Worm (Caenorhabditis elegans) whole organism, young adult: Measurements from ENCODE around the gene evl-20.

Experiments used
- B0019.2 ChIP-seq: fragments of 200-800 bp; sonication (Bioruptor generic); conservative IDR thresholded peaks from 2 replicates; pipeline ENCODE4 v1.3.6; 2022; ENCODE audit warnings: missing genetic modification reagents, missing genetic modification characterization, missing compliant biosample characterization
- D2030.7 ChIP-seq: fragments of 200-800 bp; sonication (Bioruptor generic); IDR thresholded peaks from 2 replicates; pipeline ENCODE4 v1.3.6; 2022; ENCODE audit warnings: missing genetic modification reagents, missing genetic modification characterization, missing compliant biosample characterization
- F23B12.7 ChIP-seq: sonication (generic microtip); optimal IDR thresholded peaks from 2 replicates; lab custom pipeline; 2017; ENCODE audit warnings: missing genetic modification characterization, mild to moderate bottlenecking, missing compliant biosample characterization, antibody characterized with exemption, moderate library complexity; ENCODE audit not compliant: insufficient read depth
- F33H1.4 ChIP-seq: fragments of 200-800 bp; sonication (Bioruptor generic); IDR thresholded peaks from 2 replicates; pipeline ENCODE4 v1.3.6; 2022; ENCODE audit warnings: missing genetic modification reagents, missing genetic modification characterization, missing compliant biosample characterization
- F37B4.10 ChIP-seq: fragments of 200-800 bp; sonication (Bioruptor generic); IDR thresholded peaks from 2 replicates; pipeline ENCODE4 v1.3.6; 2022; ENCODE audit warnings: missing genetic modification characterization, missing compliant biosample characterization
- F49E8.2 ChIP-seq: sonication (generic microtip); optimal IDR thresholded peaks from 3 replicates; lab custom pipeline; 2017; ENCODE audit warnings: missing genetic modification characterization, mild to moderate bottlenecking, missing compliant biosample characterization, antibody characterized with exemption, moderate library complexity; ENCODE audit not compliant: insufficient read depth
- F52B5.7 ChIP-seq: sonication (generic microtip); optimal IDR thresholded peaks from 2 replicates; lab custom pipeline; 2016; ENCODE audit warnings: mild to moderate bottlenecking, missing genetic modification characterization, missing compliant biosample characterization
- K11D2.4 ChIP-seq: fragments of 200-800 bp; sonication (Bioruptor generic); IDR thresholded peaks from 2 replicates; pipeline ENCODE4 v1.3.6; 2022; ENCODE audit warnings: missing genetic modification reagents, missing genetic modification characterization, missing compliant biosample characterization
- Y56A3A.18 ChIP-seq: fragments of 200-800 bp; sonication (Bioruptor generic); IDR thresholded peaks from 2 replicates; pipeline ENCODE4 v1.3.6; 2022; ENCODE audit warnings: missing genetic modification reagents, missing genetic modification characterization, missing compliant biosample characterization
- aptf-2 ChIP-seq: fragments of 200-800 bp; sonication (Bioruptor generic); conservative IDR thresholded peaks from 2 replicates; pipeline ENCODE4 v1.3.6; 2022; ENCODE audit warnings: missing genetic modification reagents, missing genetic modification characterization, missing compliant biosample characterization
- attf-3 ChIP-seq: fragments of 200-800 bp; sonication (Bioruptor generic); conservative IDR thresholded peaks from 2 replicates; pipeline ENCODE4 v1.3.6; 2022; ENCODE audit warnings: missing genetic modification reagents, missing genetic modification characterization, missing compliant biosample characterization
- attf-5 ChIP-seq: fragments of 200-800 bp; sonication (Bioruptor generic); optimal IDR thresholded peaks from 2 replicates; lab custom pipeline; 2018; ENCODE audit warnings: mild to moderate bottlenecking, missing genetic modification characterization, missing compliant biosample characterization
- ccch-3 ChIP-seq: fragments of 200-800 bp; sonication (Bioruptor generic); optimal IDR thresholded peaks from 2 replicates; lab custom pipeline; 2018; ENCODE audit warnings: mild to moderate bottlenecking, missing genetic modification characterization, missing compliant biosample characterization
- cebp-1 ChIP-seq, 2 experiments: fragments of 200-800 bp in 1 of 2; sonication (Bioruptor generic) in 1 of 2; sonication (generic microtip) in 1 of 2; IDR thresholded peaks in 1 of 2; optimal IDR thresholded peaks in 1 of 2; 2 replicates each; pipeline versions ENCODE4 v1.3.6 to Lab custom; 2017 to 2022; ENCODE audit warnings: missing compliant biosample characterization in 2 of 2, missing genetic modification characterization in 2 of 2, mild to moderate bottlenecking in 1 of 2, missing genetic modification reagents in 1 of 2, moderate library complexity in 1 of 2
- ceh-79 ChIP-seq: sonication (generic microtip); optimal IDR thresholded peaks from 2 replicates; lab custom pipeline; 2017; ENCODE audit warnings: mild to moderate bottlenecking, missing genetic modification characterization, missing compliant biosample characterization
- ceh-91 ChIP-seq: fragments of 200-800 bp; sonication (Bioruptor generic); IDR thresholded peaks from 2 replicates; pipeline ENCODE4 v1.3.6; 2022; ENCODE audit warnings: missing genetic modification reagents, missing genetic modification characterization, missing compliant biosample characterization
- dox-1 ChIP-seq: fragments of 200-800 bp; sonication (Bioruptor generic); IDR thresholded peaks from 2 replicates; pipeline ENCODE4 v1.3.6; 2022; ENCODE audit warnings: missing genetic modification reagents, missing genetic modification characterization, missing compliant biosample characterization
- dpl-1 ChIP-seq: fragments of 150-350 bp; optimal IDR thresholded peaks from 2 replicates; lab custom pipeline; 2014; ENCODE audit warnings: missing biosample characterization, missing genetic modification reagents, missing genetic modification characterization
- efl-1 ChIP-seq: fragments of 150-350 bp; optimal IDR thresholded peaks from 2 replicates; lab custom pipeline; 2014; ENCODE audit warnings: missing biosample characterization, missing genetic modification reagents, missing genetic modification characterization
- hmg-1.2 ChIP-seq: fragments of 200-800 bp; sonication (Bioruptor generic); IDR thresholded peaks from 2 replicates; pipeline ENCODE4 v1.3.6; 2022; ENCODE audit warnings: missing genetic modification reagents, missing genetic modification characterization, missing compliant biosample characterization
- hsf-1 ChIP-seq: fragments of 200-800 bp; sonication (Bioruptor generic); IDR thresholded peaks from 2 replicates; pipeline ENCODE4 v1.3.6; 2022; ENCODE audit warnings: missing genetic modification reagents, missing genetic modification characterization, missing compliant biosample characterization
- lin-35 ChIP-seq, 3 experiments: fragments of 150-350 bp in 2 of 3; sonication (generic microtip) in 1 of 3; optimal IDR thresholded peaks; 2 replicates each; lab custom pipeline; 2014 to 2018; ENCODE audit warnings: missing biosample characterization in 3 of 3, missing genetic modification characterization in 3 of 3, missing genetic modification reagents in 3 of 3
- lin-40 ChIP-seq: sonication (generic microtip); optimal IDR thresholded peaks from 2 replicates; lab custom pipeline; 2016; ENCODE audit warnings: missing genetic modification characterization, mild to moderate bottlenecking, missing compliant biosample characterization, missing genotype, missing genetic modification reagents
- lin-54 ChIP-seq: fragments of 200-800 bp; sonication (Bioruptor generic); optimal IDR thresholded peaks from 2 replicates; lab custom pipeline; 2018; ENCODE audit warnings: mild to moderate bottlenecking, missing genetic modification characterization, missing compliant biosample characterization
- lsl-1 ChIP-seq: fragments of 200-800 bp; sonication (Bioruptor generic); optimal IDR thresholded peaks from 2 replicates; lab custom pipeline; 2018; ENCODE audit warnings: mild to moderate bottlenecking, missing genetic modification characterization, moderate library complexity, missing compliant biosample characterization
- lsy-27 ChIP-seq: sonication (generic microtip); optimal IDR thresholded peaks from 2 replicates; lab custom pipeline; 2017; ENCODE audit warnings: missing genetic modification characterization, mild to moderate bottlenecking, missing compliant biosample characterization, antibody characterized with exemption, missing genotype, borderline replicate concordance; ENCODE audit not compliant: insufficient read depth
- madf-6 ChIP-seq: fragments of 200-800 bp; sonication (Bioruptor generic); IDR thresholded peaks from 2 replicates; pipeline ENCODE4 v1.3.6; 2022; ENCODE audit warnings: missing genetic modification reagents, missing genetic modification characterization, missing compliant biosample characterization
- mcd-1 ChIP-seq: fragments of 200-800 bp; sonication (Bioruptor generic); IDR thresholded peaks from 2 replicates; pipeline ENCODE4 v1.3.6; 2022; ENCODE audit warnings: missing genetic modification reagents, missing genetic modification characterization, missing compliant biosample characterization
- nfyb-1 ChIP-seq: fragments of 200-800 bp; sonication (Bioruptor generic); IDR thresholded peaks from 2 replicates; pipeline ENCODE4 v1.3.6; 2022; ENCODE audit warnings: missing genetic modification reagents, missing genetic modification characterization, missing compliant biosample characterization
- nhr-120 ChIP-seq: fragments of 200-800 bp; sonication (Bioruptor generic); IDR thresholded peaks from 2 replicates; pipeline ENCODE4 v1.3.6; 2022; ENCODE audit warnings: missing genetic modification characterization, missing compliant biosample characterization
- rpc-1 ChIP-seq, 2 experiments: fragments of 150-350 bp in 1 of 2; sonication (generic microtip) in 1 of 2; optimal IDR thresholded peaks; 2 replicates each; lab custom pipeline; 2014 to 2018; ENCODE audit warnings: missing biosample characterization in 1 of 2, missing genetic modification characterization in 1 of 2, missing genetic modification reagents in 1 of 2, missing genotype in 1 of 2
- snpc-1.1 ChIP-seq: sonication (generic microtip); optimal IDR thresholded peaks from 2 replicates; lab custom pipeline; 2017; ENCODE audit warnings: missing genetic modification characterization, mild to moderate bottlenecking, missing compliant biosample characterization, antibody characterized with exemption, moderate library complexity, missing genotype, missing genetic modification reagents; ENCODE audit not compliant: insufficient read depth
- snpc-1.3 ChIP-seq: sonication (generic microtip); optimal IDR thresholded peaks from 2 replicates; lab custom pipeline; 2017; ENCODE audit warnings: missing genetic modification characterization, mild to moderate bottlenecking, missing compliant biosample characterization, antibody characterized with exemption, moderate library complexity, missing genotype, missing genetic modification reagents; ENCODE audit not compliant: insufficient read depth
- snpc-4 ChIP-seq, 5 experiments: fragments of 150-350 bp in 1 of 5; sonication (generic microtip) in 4 of 5; optimal IDR thresholded peaks; 2 replicates each; lab custom pipeline; 2014 to 2018; ENCODE audit warnings: missing genetic modification characterization in 5 of 5, missing biosample characterization in 3 of 5, antibody characterized with exemption in 2 of 5, mild to moderate bottlenecking in 2 of 5, missing compliant biosample characterization in 2 of 5, missing genotype in 2 of 5, moderate library complexity in 2 of 5, missing genetic modification reagents in 1 of 5
- somi-1 ChIP-seq: fragments of 200-800 bp; sonication (Bioruptor generic); optimal IDR thresholded peaks from 2 replicates; lab custom pipeline; 2018; ENCODE audit warnings: mild to moderate bottlenecking, missing genetic modification characterization, missing compliant biosample characterization
- tbp1 ChIP-seq: fragments of 200-800 bp; sonication (Bioruptor generic); optimal IDR thresholded peaks from 2 replicates; lab custom pipeline; 2018; ENCODE audit warnings: mild to moderate bottlenecking, missing genetic modification characterization, missing compliant biosample characterization
- tbx-9 ChIP-seq: sonication (generic microtip); optimal IDR thresholded peaks from 2 replicates; lab custom pipeline; 2016; ENCODE audit warnings: borderline replicate concordance, missing genetic modification characterization, inconsistent platforms, missing compliant biosample characterization
- xnd-1 ChIP-seq: sonication (generic microtip); optimal IDR thresholded peaks from 2 replicates; lab custom pipeline; 2016; ENCODE audit warnings: missing genotype, missing genetic modification reagents, missing genetic modification characterization, missing compliant biosample characterization
- ztf-25 ChIP-seq: fragments of 200-800 bp; sonication (Bioruptor generic); IDR thresholded peaks from 2 replicates; pipeline ENCODE4 v1.3.6; 2022; ENCODE audit warnings: missing genetic modification reagents, missing genetic modification characterization, missing compliant biosample characterization
- ztf-26 ChIP-seq: sonication (generic microtip); optimal IDR thresholded peaks from 2 replicates; lab custom pipeline; 2017; ENCODE audit warnings: missing genetic modification characterization, missing compliant biosample characterization

Gene evl-20

ce11 chrII:8441519-8441918 is 2.6 kb upstream of the evl-20 start (continued):
- TF ChIP-seq snpc-1.3 (tag; lab: Kevin White, UChicago) (peak; percentile 88), F52B5.7 (tag; lab: Kevin White, UChicago) (peak; percentile 93), ceh-79 (tag; lab: Kevin White, UChicago) (peak; percentile 87), lsy-27 (tag; lab: Kevin White, UChicago) (no peak), attf-5 (GFP tag; lab: Kevin White, UChicago) (peak; percentile 65), K11D2.4 (GFP tag; lab: Robert Waterston, UW) (0 out of 2 replicates have a peak, but pooled peaks have one; percentile 37)
- TF ChIP-seq, all 124 proteins: peak for 86

DNA sequence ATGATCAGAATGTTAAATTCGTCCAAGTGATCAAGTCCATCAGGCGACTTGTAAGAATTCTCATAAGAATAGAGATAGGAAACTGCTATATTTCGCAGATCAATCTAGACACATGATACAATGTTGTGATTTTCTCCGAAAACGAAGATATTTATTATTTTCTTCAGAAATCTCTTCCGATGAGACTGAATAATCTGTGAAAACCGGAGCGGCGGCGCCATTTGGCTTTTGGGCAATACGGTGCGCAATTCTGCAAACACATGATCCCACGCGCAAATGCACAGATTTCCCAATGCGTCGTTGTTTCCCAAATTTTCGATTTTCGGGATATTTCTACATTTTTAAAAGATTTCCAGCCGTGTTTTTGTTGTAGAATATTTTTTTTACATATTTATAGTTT is 1.9 kb upstream of the evl-20 start:
- TF ChIP-seq D2030.7 (GFP tag; lab: Robert Waterston, UW): 0 out of 2 replicates have a peak, but pooled peaks have one; percentile 17
- TF ChIP-seq lin-54 (GFP tag; lab: Kevin White, UChicago): peak; percentile 41
- TF ChIP-seq lin-35 (GFP tag; optimal IDR thresholded peaks at IDR 0.05; lab: Kevin White, UChicago): peak in 1 of 3 experiments; percentile 7
- TF ChIP-seq snpc-4 (GFP tag; optimal IDR thresholded peaks at IDR 0.05; lab: Kevin White, UChicago): no peak
- TF ChIP-seq snpc-4 (tag; optimal IDR thresholded peaks at IDR 0.05; lab: Kevin White, UChicago): peak in 1 of 4 experiments; percentile 16
- peak; percentile 42; the same call in 1 of the 2 replicates for TF ChIP-seq F33H1.4 (GFP tag; lab: Robert Waterston, UW)
- TF ChIP-seq cebp-1 (GFP tag; IDR thresholded peaks at IDR 0.05; lab: Robert Waterston, UW): peak; percentile 30; the same call in 1 of the 2 replicates
- peak; percentile 80 for TF ChIP-seq cebp-1 (tag; optimal IDR thresholded peaks at IDR 0.05; lab: Kevin White, UChicago)
- no peak for TF ChIP-seq B0019.2 (GFP tag; lab: Robert Waterston, UW)
- peak; percentile 57; the same call in 1 of the 2 replicates for TF ChIP-seq dox-1 (GFP tag; lab: Robert Waterston, UW)
- no peak for TF ChIP-seq ztf-25 (GFP tag; lab: Robert Waterston, UW)
- TF ChIP-seq dpl-1 (GFP tag; lab: Kevin White, UChicago): peak; percentile 9
- TF ChIP-seq nhr-120: no peak
- TF ChIP-seq Y56A3A.18 (GFP tag; lab: Robert Waterston, UW): no peak
- peak; percentile 48 for TF ChIP-seq F23B12.7 (tag; lab: Kevin White, UChicago)
- TF ChIP-seq rpc-1 (optimal IDR thresholded peaks at IDR 0.05; lab: Kevin White, UChicago): no peak
- no peak for TF ChIP-seq rpc-1 (tag; optimal IDR thresholded peaks at IDR 0.05; lab: Kevin White, UChicago)
- TF ChIP-seq tbp1 (GFP tag; lab: Kevin White, UChicago): peak; percentile 38
- peak; percentile 22 for TF ChIP-seq snpc-1.1 (tag; lab: Kevin White, UChicago)
- peak; percentile 67 for TF ChIP-seq lsl-1 (GFP tag; lab: Kevin White, UChicago)
- TF ChIP-seq hsf-1: 0 out of 2 replicates have a peak, but pooled peaks have one; percentile 9
- TF ChIP-seq ztf-26 (tag; lab: Kevin White, UChicago): peak; percentile 2
- TF ChIP-seq nfyb-1 (GFP tag; lab: Robert Waterston, UW): peak; percentile 17; the same call in 1 of the 2 replicates
- TF ChIP-seq mcd-1 (GFP tag; lab: Robert Waterston, UW): peak; percentile 49
- TF ChIP-seq efl-1 (GFP tag; lab: Kevin White, UChicago): peak; percentile 40
- TF ChIP-seq xnd-1 (tag; lab: Kevin White, UChicago): peak; percentile 5
- no peak for TF ChIP-seq ccch-3
- TF ChIP-seq somi-1 (GFP tag; lab: Kevin White, UChicago): no peak
- 0 out of 2 replicates have a peak, but pooled peaks have one; percentile 16 for TF ChIP-seq ceh-91 (GFP tag; lab: Robert Waterston, UW)
- TF ChIP-seq tbx-9 (tag; lab: Kevin White, UChicago): no peak
- TF ChIP-seq F49E8.2 (tag; lab: Kevin White, UChicago): no peak
- TF ChIP-seq madf-6: peak; percentile 70; the same call in 1 of the 2 replicates
- peak; percentile 27 for TF ChIP-seq lin-40 (tag; lab: Kevin White, UChicago)
- 0 out of 2 replicates have a peak, but pooled peaks have one; percentile 47 for TF ChIP-seq aptf-2 (GFP tag; lab: Robert Waterston, UW)
- TF ChIP-seq F37B4.10: no peak
- peak; percentile 28; the same call in 1 of the 2 replicates for TF ChIP-seq hmg-1.2 (GFP tag; lab: Robert Waterston, UW)
- TF ChIP-seq attf-3 (GFP tag; lab: Robert Waterston, UW): no peak
